Fruit fly (Drosophila melanogaster) whole organism, adult: ENCODE data around the gene CG6583.

ENCODE experiments used
- CG11617 ChIP-seq: fragments of 200-800 bp; sonication (Bioruptor generic); optimal IDR thresholded peaks from 2 replicates; lab custom pipeline; 2017; ENCODE audit warnings: mild to moderate bottlenecking, missing biosample characterization, missing genetic modification reagents, missing genetic modification characterization
- CG12768 ChIP-seq: fragments of 200-800 bp; sonication (Bioruptor generic); optimal IDR thresholded peaks from 2 replicates; lab custom pipeline; 2017; ENCODE audit warnings: missing biosample characterization, missing genetic modification characterization, mild to moderate bottlenecking, moderate library complexity, missing genetic modification reagents
- CG14711 ChIP-seq: fragments of 200-800 bp; sonication (Bioruptor generic); optimal IDR thresholded peaks from 2 replicates; lab custom pipeline; 2018; ENCODE audit warnings: missing biosample characterization, mild to moderate bottlenecking, missing genetic modification characterization, moderate library complexity
- CG1620 ChIP-seq: fragments of 200-800 bp; sonication (Bioruptor generic); optimal IDR thresholded peaks from 2 replicates; lab custom pipeline; 2016; ENCODE audit warnings: missing biosample characterization, missing genetic modification characterization
- CG33017 ChIP-seq: fragments of 200-800 bp; sonication (Bioruptor generic); optimal IDR thresholded peaks from 2 replicates; lab custom pipeline; 2018; ENCODE audit warnings: missing biosample characterization, mild to moderate bottlenecking, missing genetic modification characterization, moderate library complexity
- CG5204 ChIP-seq: fragments of 200-800 bp; sonication (Bioruptor generic); optimal IDR thresholded peaks from 2 replicates; lab custom pipeline; 2016; ENCODE audit warnings: missing biosample characterization, missing genetic modification characterization
- CG7045 ChIP-seq: fragments of 200-800 bp; sonication (Bioruptor generic); optimal IDR thresholded peaks from 2 replicates; lab custom pipeline; 2017; ENCODE audit warnings: missing biosample characterization, mild to moderate bottlenecking, missing genetic modification characterization
- CG7101 ChIP-seq: fragments of 200-800 bp; sonication (Bioruptor generic); optimal IDR thresholded peaks from 2 replicates; lab custom pipeline; 2018; ENCODE audit warnings: missing biosample characterization, mild to moderate bottlenecking, missing genetic modification characterization, moderate library complexity
- Clk ChIP-seq: fragments of 200-800 bp; sonication (Bioruptor generic); optimal IDR thresholded peaks from 2 replicates; lab custom pipeline; 2017; ENCODE audit warnings: missing biosample characterization, missing genetic modification characterization
- Crg-1 ChIP-seq: fragments of 200-800 bp; sonication (Bioruptor generic); optimal IDR thresholded peaks from 2 replicates; lab custom pipeline; 2016; ENCODE audit warnings: missing biosample characterization, missing genetic modification characterization
- Hr96 ChIP-seq: fragments of 200-800 bp; sonication (Bioruptor generic); optimal IDR thresholded peaks from 2 replicates; lab custom pipeline; 2016; ENCODE audit warnings: missing biosample characterization, missing genetic modification characterization
- Mnt ChIP-seq: fragments of 200-800 bp; sonication (Bioruptor generic); optimal IDR thresholded peaks from 2 replicates; lab custom pipeline; 2016; ENCODE audit warnings: missing biosample characterization, mild to moderate bottlenecking, missing genetic modification characterization
- bab1 ChIP-seq: fragments of 200-800 bp; sonication (Bioruptor generic); optimal IDR thresholded peaks from 3 replicates; lab custom pipeline; 2019; ENCODE audit warnings: missing biosample characterization, mild to moderate bottlenecking, missing genetic modification characterization, moderate library complexity
- cic ChIP-seq: fragments of 200-800 bp; sonication (Bioruptor generic); optimal IDR thresholded peaks from 2 replicates; lab custom pipeline; 2017; ENCODE audit warnings: missing biosample characterization, mild to moderate bottlenecking, missing genetic modification characterization, moderate library complexity
- cnc ChIP-seq, 2 experiments: fragments of >200 bp; optimal IDR thresholded peaks; 2 replicates each; lab custom pipeline; 2017
- kay ChIP-seq: fragments of 200-800 bp; sonication (Bioruptor generic); peaks from one replicate; lab custom pipeline; 2016; ENCODE audit warnings: missing biosample characterization, missing genetic modification characterization, borderline replicate concordance
- ovo ChIP-seq: fragments of 200-800 bp; sonication (Bioruptor generic); optimal IDR thresholded peaks from 2 replicates; lab custom pipeline; 2016; ENCODE audit warnings: missing biosample characterization, missing genetic modification characterization
- pad ChIP-seq: fragments of 200-800 bp; sonication (Bioruptor generic); optimal IDR thresholded peaks from 3 replicates; lab custom pipeline; 2017; ENCODE audit warnings: missing biosample characterization, missing genetic modification characterization, mild to moderate bottlenecking, moderate library complexity, missing genetic modification reagents
- toe ChIP-seq: fragments of 200-800 bp; sonication (Bioruptor generic); optimal IDR thresholded peaks from 2 replicates; lab custom pipeline; 2016; ENCODE audit warnings: missing biosample characterization, missing genetic modification characterization

Gene CG6583

dm6 chr2L:12163941-12164340 is 8.4 kb downstream of the CG6583 start, which contains the start of gene ZnT33D:
ZnT33D (plus strand) TSS chr2L:12164241.
- TF ChIP-seq CG5204 (GFP tag; lab: Kevin White, UChicago) = no peak
- TF ChIP-seq CG11617 (GFP tag; lab: Kevin White, UChicago) = no peak
- TF ChIP-seq Mnt (GFP tag; lab: Kevin White, UChicago) = no peak
- no peak for TF ChIP-seq bab1
- no peak for TF ChIP-seq cnc (optimal IDR thresholded peaks at IDR 0.05; lab: Kevin White, UChicago)
- no peak for TF ChIP-seq cic
- TF ChIP-seq Crg-1 = no peak

DNA sequence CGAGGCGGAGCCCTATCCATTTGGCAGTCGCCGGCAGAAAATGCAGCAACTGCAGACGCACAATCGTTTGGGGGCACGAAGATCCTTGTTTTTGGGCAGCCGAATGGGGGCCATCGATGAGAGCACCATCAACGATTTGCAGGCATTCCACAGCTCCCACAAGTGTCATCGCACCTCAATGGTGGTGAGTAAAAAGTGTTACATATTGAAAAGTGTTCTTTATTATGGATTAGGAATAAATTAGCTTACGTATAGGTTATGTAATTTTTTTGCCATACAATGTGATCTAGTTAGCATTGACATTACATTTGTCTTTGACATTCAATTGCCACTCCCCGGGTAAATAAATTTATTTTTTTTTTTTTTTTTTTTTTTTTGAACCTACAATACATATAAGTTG is 10.9 kb downstream of the CG6583 start, which contains the start of gene CG31861:
CG31861 (plus strand) TSS at position 301 of the 400 bp plus-strand sequence.
- TF ChIP-seq CG33017 (tag; lab: Kevin White, UChicago) (no peak), CG1620 (GFP tag; lab: Kevin White, UChicago) (no peak), CG7101 (tag; lab: Kevin White, UChicago) (no peak), CG7045 (GFP tag; lab: Kevin White, UChicago) (no peak)

dm6 chr2L:12142439-12142838 is 29.9 kb downstream of the CG6583 start, which contains the start of gene CG31760:
CG31760 (plus strand) TSS chr2L:12142780.
- no peak for TF ChIP-seq ovo (GFP tag; lab: Kevin White, UChicago)
- TF ChIP-seq CG11617 (GFP tag; lab: Kevin White, UChicago) = no peak
- no peak for TF ChIP-seq bab1

- TF ChIP-seq kay (GFP tag; lab: Kevin White, UChicago) (peak; percentile 4), Hr96 (GFP tag; lab: Kevin White, UChicago) (no peak), bab1 (no peak), Clk (GFP tag; lab: Kevin White, UChicago) (no peak), ovo (GFP tag; lab: Kevin White, UChicago) (no peak), Crg-1 (no peak), CG14711 (tag; lab: Kevin White, UChicago) (no peak), pad (GFP tag; lab: Kevin White, UChicago) (no peak)
Observed at dm6 chr2L:12137708-12138107, 34.7 kb downstream of the CG6583 start, which contains the start of gene Gr33a. Gr33a (plus strand) TSS chr2L:12138008.

DNA sequence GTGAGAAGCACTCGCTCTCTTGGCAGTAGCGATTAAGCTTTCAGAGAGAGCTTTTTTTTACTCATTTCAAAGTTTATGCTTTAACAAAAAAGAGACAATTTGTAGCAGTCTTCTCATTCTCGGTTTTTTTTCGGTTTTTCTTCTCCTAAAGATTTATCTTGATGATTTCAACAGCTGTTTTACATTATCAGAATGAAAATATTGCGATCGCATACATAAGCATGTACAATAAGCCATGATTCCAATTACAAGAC is 38.3 kb downstream of the CG6583 start:
- no peak for TF ChIP-seq CG1620 (GFP tag; lab: Kevin White, UChicago)
- no peak for TF ChIP-seq kay (GFP tag; lab: Kevin White, UChicago)
- no peak for TF ChIP-seq toe (GFP tag; lab: Kevin White, UChicago)
- TF ChIP-seq Crg-1 = no peak
- TF ChIP-seq CG14711 (tag; lab: Kevin White, UChicago) = no peak
- TF ChIP-seq CG7045 (GFP tag; lab: Kevin White, UChicago) = no peak
- no peak for TF ChIP-seq Hr96 (GFP tag; lab: Kevin White, UChicago)
- TF ChIP-seq Mnt (GFP tag; lab: Kevin White, UChicago) = no peak
- TF ChIP-seq bab1 = no peak
- no peak for TF ChIP-seq pad (GFP tag; lab: Kevin White, UChicago)
- no peak for TF ChIP-seq cnc (optimal IDR thresholded peaks at IDR 0.05; lab: Kevin White, UChicago)
- no peak for TF ChIP-seq CG11617 (GFP tag; lab: Kevin White, UChicago)
- no peak for TF ChIP-seq Clk (GFP tag; lab: Kevin White, UChicago)
- TF ChIP-seq CG33017 (tag; lab: Kevin White, UChicago) = no peak
- no peak for TF ChIP-seq CG12768 (GFP tag; lab: Kevin White, UChicago)
- TF ChIP-seq CG5204 (GFP tag; lab: Kevin White, UChicago) = no peak
- TF ChIP-seq cic = no peak
- no peak for TF ChIP-seq ovo (GFP tag; lab: Kevin White, UChicago)

- TF ChIP-seq CG5204 (GFP tag; lab: Kevin White, UChicago) (no peak), Clk (GFP tag; lab: Kevin White, UChicago) (no peak), Mnt (GFP tag; lab: Kevin White, UChicago) (no peak), pad (GFP tag; lab: Kevin White, UChicago) (no peak), CG33017 (tag; lab: Kevin White, UChicago) (no peak), CG14711 (tag; lab: Kevin White, UChicago) (no peak), kay (GFP tag; lab: Kevin White, UChicago) (no peak), cic (no peak), toe (GFP tag; lab: Kevin White, UChicago) (no peak)
Observed at dm6 chr2L:12133275-12134124, 38.9 kb downstream of the CG6583 start, which contains the start of gene rho-6. rho-6 (minus strand) TSS chr2L:12133411.
